Worm (Caenorhabditis elegans): Measurements from ENCODE around the gene ttm-1.

ttm-1 gene

DNA sequence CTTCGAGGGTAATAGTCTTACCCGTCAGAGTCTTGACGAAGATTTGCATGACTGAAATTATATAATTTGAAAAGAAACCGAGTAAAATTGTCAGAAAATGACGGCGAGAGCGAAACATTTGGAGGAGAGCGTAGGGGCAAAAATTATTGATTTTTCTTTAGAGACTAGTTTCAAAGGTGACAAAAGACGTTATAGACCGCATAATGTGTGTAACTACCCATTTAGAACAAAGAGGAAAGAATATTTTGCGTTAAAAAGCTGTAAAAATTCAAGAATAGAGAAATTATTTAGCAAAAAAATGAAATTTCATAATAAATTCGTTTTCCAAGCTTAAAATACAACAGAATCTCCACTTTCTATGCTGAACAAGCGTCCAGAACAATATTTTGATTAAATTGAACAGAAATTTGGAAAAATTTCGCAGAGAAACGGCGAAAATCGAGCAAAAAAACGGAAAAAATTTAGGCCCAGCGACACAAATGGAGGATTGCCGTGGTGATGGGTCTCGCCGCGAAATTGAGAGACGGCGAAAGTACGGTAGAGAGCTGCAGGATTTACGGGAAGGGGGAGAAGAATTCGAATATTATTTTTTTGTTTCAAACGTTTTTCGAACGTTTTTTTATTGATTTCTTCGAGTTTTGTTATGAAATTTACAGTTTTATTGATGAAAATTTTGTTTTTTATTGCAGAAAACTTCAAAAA, 11.8 kb upstream of the ttm-1 start, which contains the start of the genes ubq-2 and frg-1 (continued):
- TF ChIP-seq ceh-58 (GFP tag; IDR thresholded peaks at IDR 0.05) (no peak), snpc-3.4 (tag; optimal IDR thresholded peaks at IDR 0.05) (peak; percentile 32), bed-1 (GFP tag; IDR thresholded peaks at IDR 0.05) (no peak), F33H1.4 (GFP tag; IDR thresholded peaks at IDR 0.05) (peak; percentile 98), snpc-1.3 (tag; optimal IDR thresholded peaks at IDR 0.05; ENCODE audit: insufficient read depth) (peak; percentile 49), F22D6.2 (tag; optimal IDR thresholded peaks at IDR 0.05) (no peak), Y79H2A.3 (GFP tag; conservative IDR thresholded peaks at IDR 0.05) (no peak), madf-8 (GFP tag; conservative IDR thresholded peaks at IDR 0.05) (peak; percentile 69), K11D2.4 (GFP tag; IDR thresholded peaks at IDR 0.05) (peak; percentile 77), hrde-1 (tag; optimal IDR thresholded peaks at IDR 0.05; ENCODE audit: borderline replicate concordance) (no peak), aptf-3 (GFP tag; IDR thresholded peaks at IDR 0.05) (no peak), lir-1 (GFP tag; conservative IDR thresholded peaks at IDR 0.05) (peak; percentile 43; the same call in 1 of the 2 replicates), nhr-179 (tag; optimal IDR thresholded peaks at IDR 0.05) (no peak), ztf-18 (tag; optimal IDR thresholded peaks at IDR 0.05) (no peak)

DNA sequence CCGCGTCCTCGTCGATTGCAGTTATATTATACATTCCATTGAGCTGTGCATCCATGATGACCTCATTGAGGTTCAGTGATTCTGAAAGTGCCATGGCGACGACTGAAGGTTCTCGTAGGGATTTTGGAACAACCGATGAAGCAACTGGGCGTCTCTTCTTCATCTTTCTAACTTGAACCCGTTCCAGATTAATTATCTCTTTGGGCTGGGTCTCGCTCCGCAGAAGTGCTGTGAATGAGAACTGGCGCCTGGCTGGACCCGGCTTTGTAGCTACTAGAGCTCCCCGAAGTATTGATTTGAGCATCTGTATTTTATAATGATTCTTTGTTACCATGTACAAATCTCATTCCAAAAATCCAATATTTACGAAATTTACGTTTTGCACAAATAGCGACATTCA, 10.8 kb upstream of the ttm-1 start, which contains the start of gene ZK1010.2:
ZK1010.2 (minus strand) TSS at position 304 of the 400 bp plus-strand sequence.
- TF ChIP-seq him-1 (tag; optimal IDR thresholded peaks at IDR 0.05): no peak
- TF ChIP-seq ztf-28 (GFP tag; IDR thresholded peaks at IDR 0.05): no peak
- peak; percentile 40 for TF ChIP-seq xnd-1 (tag; optimal IDR thresholded peaks at IDR 0.05)
- TF ChIP-seq Y56A3A.18 (GFP tag; IDR thresholded peaks at IDR 0.05): no peak
- TF ChIP-seq sea-2 (GFP tag; IDR thresholded peaks at IDR 0.05): no peak
- peak; percentile 45; the same call in 1 of the 2 replicates for TF ChIP-seq Y95B8A.8 (GFP tag; IDR thresholded peaks at IDR 0.05)
- no peak for TF ChIP-seq cebp-1 (GFP tag; IDR thresholded peaks at IDR 0.05)
- peak; percentile 5 for TF ChIP-seq cebp-1 (tag; optimal IDR thresholded peaks at IDR 0.05)
- peak; percentile 11 for TF ChIP-seq mes-4 (tag; optimal IDR thresholded peaks at IDR 0.05)
- TF ChIP-seq let-607 (tag; optimal IDR thresholded peaks at IDR 0.05): no peak
- TF ChIP-seq athp-1 (tag; optimal IDR thresholded peaks at IDR 0.05): peak; percentile 74
- TF ChIP-seq atf-7 (tag; optimal IDR thresholded peaks at IDR 0.05): no peak
- no peak for TF ChIP-seq ztf-25 (GFP tag; IDR thresholded peaks at IDR 0.05)
- TF ChIP-seq akir-1 (GFP tag; optimal IDR thresholded peaks at IDR 0.05): no peak
- no peak for TF ChIP-seq efl-1 (GFP tag; optimal IDR thresholded peaks at IDR 0.05)
- TF ChIP-seq F49E8.2 (tag; optimal IDR thresholded peaks at IDR 0.05; ENCODE audit: insufficient read depth): peak; percentile 76
- TF ChIP-seq B0336.3 (GFP tag; IDR thresholded peaks at IDR 0.05): peak; percentile 92
- TF ChIP-seq zfh-2 (GFP tag; conservative IDR thresholded peaks at IDR 0.05): no peak
- TF ChIP-seq hmg-1.2 (GFP tag; IDR thresholded peaks at IDR 0.05): peak; percentile 29; the same call in 1 of the 2 replicates
- TF ChIP-seq chd-7 (tag; optimal IDR thresholded peaks at IDR 0.05): peak; percentile 7
- peak; percentile 78 for TF ChIP-seq lin-54 (GFP tag; optimal IDR thresholded peaks at IDR 0.05)
- TF ChIP-seq egl-44 (GFP tag; IDR thresholded peaks at IDR 0.05): 0 out of 2 replicates have a peak, but pooled peaks have one; percentile 48
- TF ChIP-seq lag-1 (GFP tag; IDR thresholded peaks at IDR 0.05): no peak
- TF ChIP-seq D2030.7 (GFP tag; IDR thresholded peaks at IDR 0.05): peak; percentile 41; the same call in 1 of the 2 replicates
- peak; percentile 38; the same call in 1 of the 2 replicates for TF ChIP-seq F33H1.4 (GFP tag; IDR thresholded peaks at IDR 0.05)
- TF ChIP-seq lsl-1 (GFP tag; optimal IDR thresholded peaks at IDR 0.05): peak; percentile 30
- no peak for TF ChIP-seq tbx-9 (tag; optimal IDR thresholded peaks at IDR 0.05; ENCODE audit: borderline replicate concordance)
- no peak for TF ChIP-seq hmg-20 (GFP tag; IDR thresholded peaks at IDR 0.05)
- no peak for TF ChIP-seq ztf-6 (GFP tag; IDR thresholded peaks at IDR 0.05)
- TF ChIP-seq ceh-79 (tag; optimal IDR thresholded peaks at IDR 0.05): peak; percentile 26
- peak; percentile 80; the same call in 1 of the 2 replicates for TF ChIP-seq Y53G8AR.9 (GFP tag; conservative IDR thresholded peaks at IDR 0.05)
- peak; percentile 74 for TF ChIP-seq ekl-4 (GFP tag; IDR thresholded peaks at IDR 0.05)
- peak; percentile 70 for TF ChIP-seq madf-6 (GFP tag; IDR thresholded peaks at IDR 0.05)

All from whole organism, young adult.